Worm (Caenorhabditis elegans): ENCODE measurements around the gene W01G7.4.

- TF ChIP-seq ztf-4 (tag; optimal IDR thresholded peaks at IDR 0.05) (no peak), nhr-12 (tag; optimal IDR thresholded peaks at IDR 0.05) (no peak), aly-2 (tag; optimal IDR thresholded peaks at IDR 0.05) (no peak), lin-39 (tag; optimal IDR thresholded peaks at IDR 0.05) (no peak), ceh-82 (tag; optimal IDR thresholded peaks at IDR 0.05) (no peak), ZK546.5 (tag; optimal IDR thresholded peaks at IDR 0.05) (no peak), R02D3.7 (tag; optimal IDR thresholded peaks at IDR 0.05) (no peak), ama-1 (optimal IDR thresholded peaks at IDR 0.05) (no peak), jun-1 (tag; optimal IDR thresholded peaks at IDR 0.05) (no peak)
These were observed 14.3 kb downstream of the W01G7.4 start for ce11 chrII:14074825-14075224.
